Worm (Caenorhabditis elegans) whole organism, late embryonic: ENCODE results near the gene fbxc-55.

Experiments
- ama-1 ChIP-seq: fragments of 150-350 bp; optimal IDR thresholded peaks from 2 replicates; lab custom pipeline; 2014
- fkh-10 ChIP-seq: fragments of 150-350 bp; optimal IDR thresholded peaks from 2 replicates; lab custom pipeline; 2014; ENCODE audit warnings: missing biosample characterization, missing genetic modification reagents, missing genetic modification characterization
- gmeb-2 ChIP-seq: sonication (generic microtip); optimal IDR thresholded peaks from 2 replicates; lab custom pipeline; 2016; ENCODE audit warnings: missing genetic modification characterization, inconsistent platforms, missing compliant biosample characterization
- hlh-6 ChIP-seq: sonication (generic microtip); optimal IDR thresholded peaks from 2 replicates; lab custom pipeline; 2016; ENCODE audit warnings: missing genotype, missing genetic modification characterization, missing compliant biosample characterization
- npax-4 ChIP-seq: sonication (generic microtip); optimal IDR thresholded peaks from 2 replicates; lab custom pipeline; 2016; ENCODE audit warnings: missing genetic modification characterization, missing compliant biosample characterization
- pag-3 ChIP-seq: sonication (generic microtip); optimal IDR thresholded peaks from 2 replicates; lab custom pipeline; 2016; ENCODE audit warnings: missing compliant biosample characterization, missing genetic modification characterization, borderline replicate concordance
- pha-2 ChIP-seq: sonication (generic microtip); optimal IDR thresholded peaks from 2 replicates; lab custom pipeline; 2017; ENCODE audit warnings: mild to moderate bottlenecking, missing genetic modification characterization, missing compliant biosample characterization
- pha-4 ChIP-seq: fragments of 150-350 bp; optimal IDR thresholded peaks from 2 replicates; lab custom pipeline; 2018; ENCODE audit warnings: missing biosample characterization, missing genetic modification reagents, missing genetic modification characterization
- pqm-1 ChIP-seq: sonication (generic microtip); optimal IDR thresholded peaks from 2 replicates; lab custom pipeline; 2016; ENCODE audit warnings: missing genetic modification characterization, missing compliant biosample characterization
- sox-4 ChIP-seq: sonication (generic microtip); optimal IDR thresholded peaks from 2 replicates; lab custom pipeline; 2017; ENCODE audit warnings: mild to moderate bottlenecking, missing genetic modification characterization, inconsistent platforms, missing compliant biosample characterization
- unc-86 ChIP-seq: sonication (generic microtip); optimal IDR thresholded peaks from 2 replicates; lab custom pipeline; 2016; ENCODE audit warnings: missing genetic modification characterization, missing compliant biosample characterization

- TF ChIP-seq pqm-1 (no peak), fkh-10 (GFP tag; lab: Kevin White, UChicago) (no peak), gmeb-2 (tag; lab: Kevin White, UChicago) (no peak), npax-4 (no peak), sox-4 (no peak), hlh-6 (tag; lab: Kevin White, UChicago) (no peak), unc-86 (tag; lab: Kevin White, UChicago) (no peak), pha-2 (tag; lab: Kevin White, UChicago) (no peak), pag-3 (no peak), ama-1 (no peak), pha-4 (tag; lab: Kevin White, UChicago) (no peak)
Measured at ce11 chrII:3213898-3214297, 43.9 kb upstream of the fbxc-55 start, which contains the start of gene ZC239.4.
